Fruit fly (Drosophila melanogaster) whole organism, embryonic: ENCODE measurements around the gene CG8300.

Experiments
- Atf3 ChIP-seq: fragments of 200-800 bp; sonication (Bioruptor generic); optimal IDR thresholded peaks from 3 replicates; lab custom pipeline; 2016; ENCODE audit warnings: missing biosample characterization, missing genetic modification characterization
- B-H2 ChIP-seq: fragments of 200-800 bp; sonication (Bioruptor generic); optimal IDR thresholded peaks from 2 replicates; lab custom pipeline; 2018; ENCODE audit warnings: missing biosample characterization, mild to moderate bottlenecking, missing genetic modification characterization
- Blimp-1 ChIP-seq: fragments of 200-800 bp; sonication (Bioruptor generic); optimal IDR thresholded peaks from 3 replicates; lab custom pipeline; 2018; ENCODE audit warnings: missing biosample characterization, missing genetic modification characterization, mild to moderate bottlenecking, moderate library complexity, missing genetic modification reagents
- CG10366 ChIP-seq: fragments of 200-800 bp; sonication (Bioruptor generic); IDR thresholded peaks from 2 replicates; pipeline ENCODE4 v1.3.6; 2022; ENCODE audit warnings: missing biosample characterization, missing genetic modification characterization
- CG11247 ChIP-seq: fragments of 200-800 bp; sonication (Bioruptor generic); IDR thresholded peaks from 2 replicates; pipeline ENCODE4 v1.3.6; 2022; ENCODE audit warnings: missing biosample characterization, missing genetic modification characterization
- CG11696 ChIP-seq: fragments of 200-800 bp; sonication (Bioruptor generic); IDR thresholded peaks from 2 replicates; pipeline ENCODE4 v1.3.6; 2022; ENCODE audit warnings: missing biosample characterization, missing genetic modification characterization
- CG1233 ChIP-seq: fragments of 200-800 bp; sonication (Bioruptor generic); optimal IDR thresholded peaks from 4 replicates; lab custom pipeline; 2018; ENCODE audit warnings: missing biosample characterization, mild to moderate bottlenecking, missing genetic modification characterization
- CG12744 ChIP-seq: fragments of 200-800 bp; sonication (Bioruptor generic); optimal IDR thresholded peaks from 2 replicates; lab custom pipeline; 2016; ENCODE audit warnings: missing biosample characterization, missing genetic modification characterization
- CG13123 ChIP-seq: fragments of 200-800 bp; sonication (Bioruptor generic); optimal IDR thresholded peaks from 2 replicates; lab custom pipeline; 2016; ENCODE audit warnings: missing biosample characterization, missing genetic modification characterization
- CG13894 ChIP-seq: fragments of 200-800 bp; sonication (Bioruptor generic); optimal IDR thresholded peaks from 3 replicates; lab custom pipeline; 2018; ENCODE audit warnings: missing biosample characterization, mild to moderate bottlenecking, missing genetic modification characterization, moderate library complexity
- CG14710 ChIP-seq: fragments of 200-800 bp; sonication (Bioruptor generic); optimal IDR thresholded peaks from 3 replicates; lab custom pipeline; 2019; ENCODE audit warnings: missing biosample characterization, mild to moderate bottlenecking, missing genetic modification characterization, moderate library complexity
- CG17568 ChIP-seq: fragments of 200-800 bp; sonication (Bioruptor generic); optimal IDR thresholded peaks from 2 replicates; lab custom pipeline; 2018; ENCODE audit warnings: missing biosample characterization, mild to moderate bottlenecking, missing genetic modification characterization, moderate library complexity
- CG2202 ChIP-seq: fragments of 200-800 bp; sonication (Bioruptor generic); optimal IDR thresholded peaks from 2 replicates; lab custom pipeline; 2018; ENCODE audit warnings: missing biosample characterization, mild to moderate bottlenecking, missing genetic modification characterization
- CG2889 ChIP-seq: fragments of 200-800 bp; sonication (Bioruptor generic); IDR thresholded peaks from 3 replicates; pipeline ENCODE4 v1.3.6; 2022; ENCODE audit warnings: missing biosample characterization, missing genetic modification characterization
- CG33213 ChIP-seq: fragments of 200-800 bp; sonication (Bioruptor generic); optimal IDR thresholded peaks from 3 replicates; lab custom pipeline; 2016; ENCODE audit warnings: missing biosample characterization, missing genetic modification characterization
- CG4282 ChIP-seq: fragments of 200-800 bp; sonication (Bioruptor generic); optimal IDR thresholded peaks from 2 replicates; lab custom pipeline; 2016; ENCODE audit warnings: missing biosample characterization, missing genetic modification characterization
- CG4404 ChIP-seq: fragments of 200-800 bp; sonication (Bioruptor generic); IDR thresholded peaks from 2 replicates; pipeline ENCODE4 v1.3.6; 2022; ENCODE audit warnings: missing biosample characterization, missing genetic modification characterization
- CG6854 ChIP-seq: fragments of 200-800 bp; sonication (Bioruptor generic); optimal IDR thresholded peaks from 3 replicates; lab custom pipeline; 2017; ENCODE audit warnings: missing biosample characterization, mild to moderate bottlenecking, missing genetic modification characterization
- CG7963 ChIP-seq: fragments of 200-800 bp; sonication (Bioruptor generic); IDR thresholded peaks from 3 replicates; pipeline ENCODE4 v1.3.6; 2022; ENCODE audit warnings: missing biosample characterization, missing genetic modification characterization; ENCODE audit not compliant: partially characterized antibody
- CG9609 ChIP-seq: fragments of 200-800 bp; sonication (Bioruptor generic); optimal IDR thresholded peaks from 3 replicates; lab custom pipeline; 2016; ENCODE audit warnings: missing biosample characterization, missing genetic modification characterization
- CG9727 ChIP-seq: fragments of 200-800 bp; sonication (Bioruptor generic); optimal IDR thresholded peaks from 3 replicates; lab custom pipeline; 2017; ENCODE audit warnings: missing biosample characterization, mild to moderate bottlenecking, missing genetic modification characterization
- Camta ChIP-seq: fragments of 200-800 bp; sonication (Bioruptor generic); optimal IDR thresholded peaks from 2 replicates; lab custom pipeline; 2016; ENCODE audit warnings: missing biosample characterization, missing genetic modification characterization
- CoRest ChIP-seq: fragments of 200-800 bp; sonication (Bioruptor generic); optimal IDR thresholded peaks from 3 replicates; lab custom pipeline; 2018; ENCODE audit warnings: missing biosample characterization, mild to moderate bottlenecking, missing genetic modification characterization, moderate library complexity
- D19A ChIP-seq: fragments of 200-800 bp; optimal IDR thresholded peaks from 3 replicates; lab custom pipeline; 2019; ENCODE audit warnings: missing biosample characterization, mild to moderate bottlenecking, missing genetic modification characterization, moderate library complexity
- Dfd ChIP-seq, 2 experiments: fragments of >200 bp; optimal IDR thresholded peaks; 2 replicates each; lab custom pipeline; 2017; ENCODE audit warnings: missing biosample characterization in 2 of 2, missing genetic modification characterization in 2 of 2
- H2.0 ChIP-seq: fragments of 200-800 bp; sonication (Bioruptor generic); IDR thresholded peaks from 2 replicates; pipeline ENCODE4 v1.3.6; 2022; ENCODE audit warnings: missing biosample characterization, missing genetic modification characterization
- HLHmδ ChIP-seq: fragments of 200-800 bp; sonication (Bioruptor generic); optimal IDR thresholded peaks from 2 replicates; lab custom pipeline; 2018; ENCODE audit warnings: missing biosample characterization, mild to moderate bottlenecking, missing genetic modification characterization, moderate library complexity
- HmgD ChIP-seq: fragments of 200-800 bp; sonication (Bioruptor generic); optimal IDR thresholded peaks from 3 replicates; lab custom pipeline; 2016; ENCODE audit warnings: missing biosample characterization, missing genetic modification characterization
- Med ChIP-seq: fragments of 200-800 bp; sonication (Bioruptor generic); peaks from one replicate; lab custom pipeline; 2016; ENCODE audit warnings: missing biosample characterization, missing genetic modification characterization, mild to moderate bottlenecking, inconsistent platforms, moderate library complexity
- TFAM ChIP-seq: fragments of 200-800 bp; sonication (Bioruptor generic); optimal IDR thresholded peaks from 2 replicates; lab custom pipeline; 2017; ENCODE audit warnings: missing biosample characterization, missing genetic modification characterization, inconsistent platforms
- Xbp1 ChIP-seq: fragments of 200-800 bp; sonication (Bioruptor generic); optimal IDR thresholded peaks from 3 replicates; lab custom pipeline; 2016; ENCODE audit warnings: missing biosample characterization, mild to moderate bottlenecking, missing genetic modification characterization
- Xrp1 ChIP-seq: fragments of 200-800 bp; sonication (Bioruptor generic); IDR thresholded peaks from 2 replicates; pipeline ENCODE4 v1.3.6; 2022; ENCODE audit warnings: missing biosample characterization, missing genetic modification characterization
- abd-A ChIP-seq: fragments of 200-800 bp; sonication (Bioruptor generic); optimal IDR thresholded peaks from 3 replicates; lab custom pipeline; 2019; ENCODE audit warnings: missing biosample characterization, mild to moderate bottlenecking, missing genetic modification characterization, moderate library complexity
- ci ChIP-seq: fragments of 200-800 bp; sonication (Bioruptor generic); IDR thresholded peaks from 3 replicates; pipeline ENCODE4 v1.3.6; 2022; ENCODE audit warnings: missing biosample characterization, missing genetic modification characterization
- dm ChIP-seq: fragments of 200-800 bp; sonication (Bioruptor generic); optimal IDR thresholded peaks from 3 replicates; lab custom pipeline; 2016; ENCODE audit warnings: missing biosample characterization, missing genetic modification characterization
- ewg ChIP-seq: fragments of 200-800 bp; sonication (Bioruptor generic); optimal IDR thresholded peaks from 3 replicates; lab custom pipeline; 2017; ENCODE audit warnings: mild to moderate bottlenecking, missing biosample characterization, missing genetic modification reagents, missing genetic modification characterization
- exex ChIP-seq: fragments of 200-800 bp; sonication (Bioruptor generic); optimal IDR thresholded peaks from 4 replicates; lab custom pipeline; 2018; ENCODE audit warnings: missing biosample characterization, mild to moderate bottlenecking, missing genetic modification characterization, moderate library complexity
- fd96Cb ChIP-seq: fragments of 200-800 bp; sonication (Bioruptor generic); optimal IDR thresholded peaks from 2 replicates; lab custom pipeline; 2018; ENCODE audit warnings: missing biosample characterization, mild to moderate bottlenecking, missing genetic modification characterization, moderate library complexity
- h ChIP-seq: fragments of >200 bp; optimal IDR thresholded peaks from 2 replicates; lab custom pipeline; 2017
- jigr1 ChIP-seq: fragments of 200-800 bp; sonication (Bioruptor generic); IDR thresholded peaks from 3 replicates; pipeline ENCODE4 v1.3.6; 2022; ENCODE audit warnings: missing biosample characterization, missing genetic modification characterization
- jing ChIP-seq: fragments of 200-800 bp; sonication (Bioruptor generic); optimal IDR thresholded peaks from 2 replicates; lab custom pipeline; 2018; ENCODE audit warnings: missing biosample characterization, mild to moderate bottlenecking, missing genetic modification characterization
- jumu ChIP-seq: fragments of 200-800 bp; sonication (Bioruptor generic); optimal IDR thresholded peaks from 3 replicates; lab custom pipeline; 2016; ENCODE audit warnings: missing biosample characterization, missing genetic modification characterization
- mirr ChIP-seq: fragments of 200-800 bp; sonication (Bioruptor generic); optimal IDR thresholded peaks from 3 replicates; lab custom pipeline; 2018; ENCODE audit warnings: missing biosample characterization, mild to moderate bottlenecking, missing genetic modification characterization
- onecut ChIP-seq: fragments of 200-800 bp; sonication (Bioruptor generic); IDR thresholded peaks from 2 replicates; pipeline ENCODE4 v1.3.6; 2022; ENCODE audit warnings: missing biosample characterization, missing genetic modification characterization
- pnt ChIP-seq: fragments of 200-800 bp; sonication (Bioruptor generic); optimal IDR thresholded peaks from 3 replicates; lab custom pipeline; 2016; ENCODE audit warnings: missing biosample characterization, missing genetic modification characterization
- pum ChIP-seq: fragments of 200-800 bp; sonication (Bioruptor generic); optimal IDR thresholded peaks from 2 replicates; lab custom pipeline; 2016; ENCODE audit warnings: missing biosample characterization, missing genetic modification characterization
- run ChIP-seq: fragments of 200-800 bp; sonication (Bioruptor generic); optimal IDR thresholded peaks from 3 replicates; lab custom pipeline; 2018; ENCODE audit warnings: missing biosample characterization, mild to moderate bottlenecking, missing genetic modification characterization
- sd ChIP-seq: fragments of 200-800 bp; sonication (Bioruptor generic); optimal IDR thresholded peaks from 3 replicates; lab custom pipeline; 2018; ENCODE audit warnings: missing biosample characterization, mild to moderate bottlenecking, missing genetic modification characterization, moderate library complexity
- so ChIP-seq: fragments of 200-800 bp; sonication (Bioruptor generic); IDR thresholded peaks from 3 replicates; pipeline ENCODE4 v1.3.6; 2022; ENCODE audit warnings: missing biosample characterization, missing genetic modification characterization
- wdn ChIP-seq: fragments of 200-800 bp; sonication (Bioruptor generic); IDR thresholded peaks from 2 replicates; pipeline ENCODE4 v1.3.6; 2022; ENCODE audit warnings: missing biosample characterization, missing genetic modification characterization

Gene CG8300

DNA sequence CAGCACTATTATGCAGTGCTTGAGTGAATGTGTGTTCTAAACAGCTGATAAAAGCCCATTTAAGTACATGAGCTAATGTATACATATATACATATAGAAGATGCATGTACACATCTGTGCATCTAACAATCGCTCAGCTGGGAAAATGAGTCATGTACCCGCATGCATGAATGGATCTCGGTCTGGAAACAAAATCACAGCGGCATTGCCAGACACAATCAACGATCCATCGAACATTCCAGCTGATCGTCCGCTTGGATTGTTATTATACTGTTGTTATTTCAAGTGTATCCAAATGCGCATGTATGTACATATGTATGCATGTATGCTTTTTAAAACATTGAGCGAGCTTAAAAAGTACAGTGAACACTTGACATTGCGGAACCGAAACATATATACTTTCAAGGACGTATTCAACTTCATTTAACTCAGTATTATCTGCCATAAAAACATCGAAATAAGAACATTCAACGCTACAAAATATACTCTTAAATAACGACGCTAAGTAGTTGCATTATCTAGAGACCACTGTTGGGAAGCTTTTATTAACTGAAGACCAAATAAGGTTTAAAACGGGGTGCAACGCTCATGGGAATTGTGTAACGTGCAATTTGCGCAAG, 9.3 kb upstream of the CG8300 start (continued):
- TF ChIP-seq CG2202 (tag; lab: Kevin White, UChicago) (peak; percentile 49), dm (GFP tag; lab: Kevin White, UChicago) (peak; percentile 33), pum (GFP tag; lab: Kevin White, UChicago) (peak; percentile 57), CG9609 (peak; percentile 33), Dfd (GFP tag; optimal IDR thresholded peaks at IDR 0.05; lab: Kevin White, UChicago) (no peak), so (GFP tag; lab: Robert Waterston, UW) (peak; percentile 47; the same call in 2 of the 3 replicates), CG13123 (GFP tag; lab: Kevin White, UChicago) (peak; percentile 9), CG9727 (GFP tag; lab: Kevin White, UChicago) (peak; percentile 44), HmgD (GFP tag; lab: Kevin White, UChicago) (no peak), CG4282 (GFP tag; lab: Kevin White, UChicago) (peak; percentile 20), jumu (GFP tag; lab: Kevin White, UChicago) (peak; percentile 57), HLHmδ (GFP tag; lab: Kevin White, UChicago) (no peak), CG12744 (GFP tag; lab: Kevin White, UChicago) (peak; percentile 8), CG33213 (GFP tag; lab: Kevin White, UChicago) (peak; percentile 58), CG1233 (GFP tag; lab: Kevin White, UChicago) (peak; percentile 71), CoRest (tag; lab: Kevin White, UChicago) (peak; percentile 84), jing (GFP tag; lab: Kevin White, UChicago) (peak; percentile 73), CG14710 (tag; lab: Kevin White, UChicago) (peak; percentile 51), CG17568 (GFP tag; lab: Kevin White, UChicago) (peak; percentile 70), CG11696 (GFP tag; lab: Robert Waterston, UW) (0 out of 2 replicates have a peak, but pooled peaks have one; percentile 25), B-H2 (GFP tag; lab: Kevin White, UChicago) (peak; percentile 72), exex (tag; lab: Kevin White, UChicago) (peak; percentile 3), sd (tag; lab: Kevin White, UChicago) (peak; percentile 42), ewg (peak; percentile 59), Xrp1 (GFP tag; lab: Robert Waterston, UW) (peak; percentile 68), CG4404 (GFP tag; lab: Robert Waterston, UW) (no peak), ci (peak; percentile 90), pnt (peak; percentile 76), abd-A (no peak), fd96Cb (peak; percentile 83), H2.0 (peak; percentile 83), Camta (peak; percentile 58), TFAM (peak; percentile 26), CG13894 (tag; lab: Kevin White, UChicago) (peak; percentile 69), wdn (GFP tag; lab: Robert Waterston, UW) (0 out of 2 replicates have a peak, but pooled peaks have one; percentile 27), Xbp1 (peak; percentile 85), Atf3 (GFP tag; lab: Kevin White, UChicago) (peak; percentile 46), run (tag; lab: Kevin White, UChicago) (peak; percentile 29), CG10366 (GFP tag; lab: Robert Waterston, UW) (peak; percentile 70), onecut (GFP tag; lab: Robert Waterston, UW) (peak; percentile 80), D19A (tag; lab: Kevin White, UChicago) (peak; percentile 73), mirr (GFP tag; lab: Kevin White, UChicago) (peak; percentile 43), CG11247 (GFP tag; lab: Robert Waterston, UW) (peak; percentile 62; the same call in 1 of the 2 replicates), jigr1 (GFP tag; lab: Robert Waterston, UW) (no peak), h (no peak), CG2889 (peak; percentile 54; the same call in 2 of the 3 replicates), CG6854 (GFP tag; lab: Kevin White, UChicago) (peak; percentile 36), CG7963 (GFP tag; lab: Robert Waterston, UW) (no peak), Blimp-1 (GFP tag; lab: Kevin White, UChicago) (peak; percentile 74), Med (GFP tag; lab: Kevin White, UChicago) (peak; percentile 96)
